Worm (Caenorhabditis elegans) whole organism, L4/young adult: ENCODE data around the gene pbs-3.
"Not testable (repeated sequence)": the region's sequence is repeated elsewhere in the genome, so short reads cannot be mapped to it uniquely, and the experiment has no call there.

Experiments
- W03F9.2 ChIP-seq: fragments of 150-350 bp; optimal IDR thresholded peaks from 2 replicates; lab custom pipeline; 2014; ENCODE audit warnings: missing biosample characterization, missing genetic modification characterization
- dao-5 ChIP-seq: sonication (generic microtip); optimal IDR thresholded peaks from 2 replicates; lab custom pipeline; 2016; ENCODE audit warnings: missing genotype, missing genetic modification characterization, moderate library complexity, missing compliant biosample characterization
- him-1 ChIP-seq: sonication (generic microtip); optimal IDR thresholded peaks from 2 replicates; lab custom pipeline; 2016; ENCODE audit warnings: missing genotype, missing genetic modification reagents, missing genetic modification characterization, missing compliant biosample characterization

Gene pbs-3

DNA sequence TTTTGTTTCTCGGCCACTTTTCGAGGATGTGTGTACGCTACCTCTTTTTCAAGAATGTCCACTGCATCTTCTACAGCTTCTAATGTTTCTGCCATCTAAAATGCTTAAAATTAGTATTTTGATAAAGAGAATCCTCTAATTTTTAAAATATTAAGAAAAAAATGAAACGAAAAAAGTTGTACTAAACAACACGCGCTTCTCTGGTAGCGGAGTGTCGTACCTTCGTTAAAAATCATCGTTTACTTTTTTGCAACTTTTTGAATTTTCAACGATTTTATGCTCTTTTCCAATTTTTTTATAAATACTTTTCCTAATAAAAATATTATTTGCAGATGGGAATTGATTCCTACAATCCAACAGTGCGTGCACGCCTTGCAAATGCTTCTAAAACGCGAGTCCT lies 9.5 kb downstream of the pbs-3 start, which contains the start of the genes gldi-11 and ZK546.2:
Gene gldi-11 (minus strand): TSS at position 95 of the 400 bp plus-strand sequence.
Gene ZK546.2 (plus strand): TSS at position 333 of the 400 bp plus-strand sequence.
- no peak for TF ChIP-seq dao-5

DNA sequence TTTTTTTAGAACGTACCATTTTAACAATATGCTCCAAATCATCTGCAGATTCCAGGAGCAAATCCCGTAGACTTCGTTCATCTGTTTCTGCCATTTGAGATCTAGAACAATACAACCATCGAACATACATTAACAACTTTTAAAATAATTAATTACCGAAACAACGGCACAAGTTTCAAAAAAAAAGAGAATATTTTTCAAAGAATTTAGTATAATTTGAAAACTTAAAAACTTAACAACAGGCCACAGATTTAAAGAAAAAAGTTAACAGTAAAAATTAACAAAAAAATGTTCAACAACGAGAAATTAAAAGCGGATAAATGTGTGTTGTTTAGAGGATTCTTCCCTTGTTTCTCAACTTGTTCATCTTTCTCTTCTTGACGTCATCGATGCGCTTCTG lies 11.4 kb downstream of the pbs-3 start, which contains the start of gene mdt-4:
Gene mdt-4 (minus strand): TSS at position 101 of the 400 bp plus-strand sequence.
- no peak for TF ChIP-seq him-1
- TF ChIP-seq W03F9.2 (tag; lab: Kevin White, UChicago), result no peak
- TF ChIP-seq dao-5, result no peak

- TF ChIP-seq W03F9.2 (tag; lab: Kevin White, UChicago) (no peak), dao-5 (no peak), him-1 (no peak)
Measured at ce11 chrII:4942829-4943228, 12.4 kb downstream of the pbs-3 start.

- no peak for TF ChIP-seq W03F9.2 (tag; lab: Kevin White, UChicago)
- TF ChIP-seq him-1, result no peak
- peak; percentile 44 for TF ChIP-seq dao-5
Measured at ce11 chrII:4942397-4942796, 12.8 kb downstream of the pbs-3 start.

- no peak for TF ChIP-seq dao-5
- no peak for TF ChIP-seq W03F9.2 (tag; lab: Kevin White, UChicago)
- no peak for TF ChIP-seq him-1
Measured at ce11 chrII:4941541-4942206, 13.6 kb downstream of the pbs-3 start, which contains the start of gene ZK546.19. Gene ZK546.19, plus strand, starts transcription at chrII:4941726.

ce11 chrII:4941050-4941449 lies 14.2 kb downstream of the pbs-3 start, which contains the start of gene cblc-1:
Gene cblc-1, minus strand, starts transcription at chrII:4941150.
- TF ChIP-seq him-1, result no peak
- TF ChIP-seq W03F9.2 (tag; lab: Kevin White, UChicago), result no peak
- TF ChIP-seq dao-5, result no peak

DNA sequence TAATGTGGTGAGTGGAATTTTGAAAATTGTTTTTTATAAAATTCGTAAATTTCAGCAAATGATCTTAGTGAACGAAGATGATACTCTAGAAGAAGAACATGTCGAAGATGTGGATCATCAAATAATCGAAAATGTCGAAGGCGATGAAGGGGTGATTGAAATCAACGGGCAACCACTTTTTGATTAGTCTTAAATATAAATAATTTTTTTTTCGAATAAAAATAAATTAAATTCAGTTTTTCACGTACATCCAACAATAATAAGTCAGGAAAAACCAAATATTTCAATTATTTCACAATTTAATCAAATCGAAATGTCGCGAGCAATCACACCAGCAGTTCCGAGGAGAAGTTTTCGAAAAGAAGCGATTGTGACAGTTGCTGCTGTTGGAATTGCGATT lies 17.5 kb downstream of the pbs-3 start, which contains the start of gene ZK546.4:
Gene ZK546.4 (plus strand): TSS at position 301 of the 400 bp plus-strand sequence.
- TF ChIP-seq dao-5 (no peak), W03F9.2 (tag; lab: Kevin White, UChicago) (no peak), him-1 (no peak)

DNA sequence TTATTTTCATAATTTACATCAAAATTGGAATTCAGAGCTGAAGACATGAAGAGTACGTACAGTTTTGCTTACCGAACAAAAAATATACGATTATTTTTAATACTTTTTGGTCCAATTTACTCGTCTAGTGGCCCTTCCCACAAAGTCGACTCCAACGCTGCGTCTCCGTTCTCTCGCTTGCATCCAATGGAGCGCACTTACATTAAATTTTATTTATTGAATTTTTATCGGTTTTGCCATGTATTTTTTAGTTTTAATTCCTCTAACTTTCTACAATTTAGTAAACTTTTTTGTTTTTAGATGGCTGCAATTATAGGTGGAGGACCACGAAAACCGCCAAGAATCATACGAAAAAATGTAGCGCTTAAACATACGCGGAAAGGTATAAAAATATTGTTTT lies 19.7 kb downstream of the pbs-3 start, which contains the start of gene ZK546.5:
Gene ZK546.5 (plus strand): TSS at position 301 of the 400 bp plus-strand sequence.
- TF ChIP-seq him-1, result no peak
- no peak for TF ChIP-seq dao-5
- no peak for TF ChIP-seq W03F9.2 (tag; lab: Kevin White, UChicago)

DNA sequence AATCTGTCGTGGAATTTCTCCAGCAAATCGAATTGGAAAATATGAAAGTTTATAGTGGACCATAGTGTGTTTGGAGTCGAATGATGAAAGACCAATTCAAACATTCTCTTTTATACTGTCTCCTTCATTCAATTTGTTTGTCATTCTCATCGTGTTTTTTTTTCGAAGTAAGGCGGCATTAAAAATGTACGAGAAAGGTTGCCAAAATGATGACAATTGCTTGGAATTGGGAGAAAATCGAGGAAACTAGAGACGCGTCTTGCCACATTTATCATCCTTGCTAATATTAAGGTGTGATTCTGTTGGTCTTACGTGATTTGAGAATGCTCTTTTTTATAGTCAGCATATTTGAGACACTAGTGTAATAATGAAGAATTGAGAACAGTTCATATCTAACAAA lies 20.3 kb downstream of the pbs-3 start, which contains the start of gene gst-30:
Gene gst-30 (minus strand): TSS at position 101 of the 400 bp plus-strand sequence.
- TF ChIP-seq him-1 (no peak), W03F9.2 (tag; lab: Kevin White, UChicago) (no peak), dao-5 (no peak)

ce11 chrII:4932727-4933126 lies 22.5 kb downstream of the pbs-3 start, which contains the start of gene msp-152:
Gene msp-152, plus strand, starts transcription at chrII:4933027.
- not testable (repeated sequence) for TF ChIP-seq dao-5; W03F9.2 (tag; lab: Kevin White, UChicago); him-1

DNA sequence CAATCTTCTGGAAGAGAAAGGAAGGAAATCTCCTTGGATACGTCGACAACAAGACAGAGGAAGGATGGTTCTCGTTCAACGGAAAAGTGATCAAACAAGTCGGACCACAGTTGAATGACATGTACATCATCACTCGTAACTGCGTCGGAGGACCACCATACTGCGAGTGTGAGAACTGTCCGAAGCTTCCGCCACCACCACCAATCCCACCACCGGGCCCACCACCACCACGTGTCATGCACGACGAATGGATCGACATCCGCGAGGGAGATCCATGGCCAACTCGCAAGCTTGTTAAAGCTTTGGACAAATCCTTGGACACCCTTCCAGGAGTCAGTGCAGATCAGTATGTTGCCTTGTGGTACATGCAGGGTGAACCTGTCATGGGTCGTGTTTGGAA lies 23.9 kb downstream of the pbs-3 start:
- TF ChIP-seq him-1, result no peak
- no peak for TF ChIP-seq W03F9.2 (tag; lab: Kevin White, UChicago)
- no peak for TF ChIP-seq dao-5

- TF ChIP-seq dao-5 (no peak), him-1 (no peak), W03F9.2 (tag; lab: Kevin White, UChicago) (no peak)
Measured at ce11 chrII:4925198-4925764, 29.9 kb downstream of the pbs-3 start, which contains the start of gene aagr-2. Gene aagr-2, minus strand, starts transcription at chrII:4925248.

- TF ChIP-seq W03F9.2 (tag; lab: Kevin White, UChicago) (no peak), dao-5 (no peak), him-1 (no peak)
Measured at ce11 chrII:4924729-4925128, 30.5 kb downstream of the pbs-3 start.

- TF ChIP-seq W03F9.2 (tag; lab: Kevin White, UChicago) (no peak), him-1 (no peak), dao-5 (no peak)
Measured at ce11 chrII:4920608-4921007, 34.6 kb downstream of the pbs-3 start.

DNA sequence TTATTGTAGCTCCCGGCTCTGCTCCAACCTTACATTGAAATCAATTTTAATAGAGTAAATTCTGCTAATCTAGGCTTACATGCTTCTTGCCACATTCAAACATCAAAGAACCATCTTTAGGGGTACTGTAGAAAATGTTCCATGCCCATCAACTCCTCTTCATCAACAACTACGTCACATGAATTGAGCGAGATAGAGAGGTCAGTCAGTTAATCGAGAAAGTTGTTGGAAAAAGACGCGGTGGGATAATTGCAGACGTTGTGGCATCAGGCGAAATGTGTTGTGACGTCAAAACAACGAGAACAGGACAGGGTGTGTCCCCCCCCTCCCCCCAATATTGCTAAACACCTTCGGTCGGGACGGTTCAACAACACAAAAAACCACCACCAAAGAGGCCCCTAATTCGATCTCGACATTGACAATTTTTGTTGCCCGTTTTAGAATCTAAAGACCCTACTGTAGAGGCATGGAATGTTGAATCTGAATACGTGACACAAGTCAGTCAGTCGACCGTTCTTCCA lies 36.7 kb downstream of the pbs-3 start:
- TF ChIP-seq W03F9.2 (tag; lab: Kevin White, UChicago) (no peak), dao-5 (no peak), him-1 (no peak)
